Worm (Caenorhabditis elegans): ENCODE measurements around the gene F23D12.4.
A peak's percentile ranks its signal among the peaks of the same experiment; 100 is the strongest.

The F23D12.4 gene

ce11 chrX:14489945-14490344 is 45.1 kb downstream of the F23D12.4 start, which contains the start of gene his-24 (continued):
- TF ChIP-seq jun-1 (tag; optimal IDR thresholded peaks at IDR 0.05) (peak; percentile 83), efl-3 (GFP tag; optimal IDR thresholded peaks at IDR 0.05) (peak; percentile 39), ces-1 (GFP tag; optimal IDR thresholded peaks at IDR 0.05) (no peak), nhr-71 (tag; optimal IDR thresholded peaks at IDR 0.05) (peak; percentile 84), alr-1 (tag; optimal IDR thresholded peaks at IDR 0.05; ENCODE audit: borderline replicate concordance) (no peak), lin-39 (tag; optimal IDR thresholded peaks at IDR 0.05) (peak; percentile 14), nhr-90 (tag; optimal IDR thresholded peaks at IDR 0.05; ENCODE audit: poor library complexity) (peak; percentile 62), lin-35 (GFP tag; optimal IDR thresholded peaks at IDR 0.05) (peak; percentile 39 to 73), swsn-7 (tag; optimal IDR thresholded peaks at IDR 0.05) (peak; percentile 97), nhr-47 (tag; optimal IDR thresholded peaks at IDR 0.05) (peak; percentile 87), ztf-4 (tag; optimal IDR thresholded peaks at IDR 0.05) (no peak), F16B12.6 (tag; optimal IDR thresholded peaks at IDR 0.05) (peak; percentile 28), vab-15 (tag; optimal IDR thresholded peaks at IDR 0.05) (peak; percentile 40), egl-27 (tag; optimal IDR thresholded peaks at IDR 0.05) (no peak), fkh-10 (GFP tag; optimal IDR thresholded peaks at IDR 0.05) (peak; percentile 50), fkh-8 (tag; optimal IDR thresholded peaks at IDR 0.05) (peak; percentile 72), unc-30 (tag; optimal IDR thresholded peaks at IDR 0.05) (no peak), snu-23 (GFP tag; optimal IDR thresholded peaks at IDR 0.05) (peak; percentile 73), dsc-1 (tag; optimal IDR thresholded peaks at IDR 0.05) (peak; percentile 58), xbp-1 (tag; optimal IDR thresholded peaks at IDR 0.05) (peak; percentile 68), lin-15B (tag; optimal IDR thresholded peaks at IDR 0.05) (no peak), ceh-8 (GFP tag; optimal IDR thresholded peaks at IDR 0.05) (peak; percentile 52), skn-1 (tag; optimal IDR thresholded peaks at IDR 0.05) (peak; percentile 43), nhr-11 (tag; optimal IDR thresholded peaks at IDR 0.05) (no peak), efl-1 (optimal IDR thresholded peaks at IDR 0.05) (peak; percentile 46 to 48), efl-1 (GFP tag; optimal IDR thresholded peaks at IDR 0.05 in 1 of 2) (peak in 1 of 2 experiments; percentile 53), sptf-1 (tag; optimal IDR thresholded peaks at IDR 0.05) (no peak), nhr-85 (tag) (peak; percentile 85), elt-3 (tag; optimal IDR thresholded peaks at IDR 0.05) (peak in 2 of 6 experiments; percentile 9 to 56), grh-1 (GFP tag; IDR thresholded peaks at IDR 0.05) (peak; percentile 68), unc-86 (tag; optimal IDR thresholded peaks at IDR 0.05) (peak; percentile 51)

ce11 chrX:14490486-14490885 is 45.7 kb downstream of the F23D12.4 start:
- TF ChIP-seq mep-1 (tag; optimal IDR thresholded peaks at IDR 0.05) (no peak), xbp-1 (tag; optimal IDR thresholded peaks at IDR 0.05) (no peak), fos-1 (tag; optimal IDR thresholded peaks at IDR 0.05) (no peak), zag-1 (tag; optimal IDR thresholded peaks at IDR 0.05) (no peak), nhr-85 (tag) (no peak)

ce11 chrX:14491103-14491502 is 46.3 kb downstream of the F23D12.4 start:
- peak; percentile 44 for TF ChIP-seq blmp-1 (tag; optimal IDR thresholded peaks at IDR 0.05)
- peak; percentile 39 for TF ChIP-seq tbx-2 (tag; optimal IDR thresholded peaks at IDR 0.05)
- peak; percentile 54 for TF ChIP-seq lin-14 (GFP tag; optimal IDR thresholded peaks at IDR 0.05)
- TF ChIP-seq nhr-71 (tag; optimal IDR thresholded peaks at IDR 0.05): peak; percentile 25
- peak; percentile 28; the same call in 1 of the 2 replicates for TF ChIP-seq grh-1 (GFP tag; IDR thresholded peaks at IDR 0.05)
- peak; percentile 17 for TF ChIP-seq snu-23 (GFP tag; optimal IDR thresholded peaks at IDR 0.05)
- TF ChIP-seq rnt-1 (tag; optimal IDR thresholded peaks at IDR 0.05): peak; percentile 1
- no peak for TF ChIP-seq efl-1 (optimal IDR thresholded peaks at IDR 0.05)
- peak in 1 of 2 experiments; percentile 20 for TF ChIP-seq efl-1 (GFP tag; optimal IDR thresholded peaks at IDR 0.05 in 1 of 2)
- no peak for TF ChIP-seq zip-4 (GFP tag; optimal IDR thresholded peaks at IDR 0.05)
- no peak for TF ChIP-seq lin-15B (tag; optimal IDR thresholded peaks at IDR 0.05)
- TF ChIP-seq ceh-88 (GFP tag; IDR thresholded peaks at IDR 0.05): no peak
- TF ChIP-seq nhr-85 (tag): peak; percentile 80
- peak; percentile 68 for TF ChIP-seq ama-1 (optimal IDR thresholded peaks at IDR 0.05)
- TF ChIP-seq F16B12.6 (tag; optimal IDR thresholded peaks at IDR 0.05): no peak
